Fruit fly (Drosophila melanogaster) whole organism, embryonic: ENCODE results near the gene faf.

Experiments
- Bgb ChIP-seq: fragments of 200-800 bp; sonication (Bioruptor generic); IDR thresholded peaks from 2 replicates; pipeline ENCODE4 v1.3.6; 2022; ENCODE audit warnings: missing biosample characterization, missing genetic modification characterization; ENCODE audit not compliant: partially characterized antibody
- Blimp-1 ChIP-seq: fragments of 200-800 bp; sonication (Bioruptor generic); optimal IDR thresholded peaks from 3 replicates; lab custom pipeline; 2018; ENCODE audit warnings: missing biosample characterization, missing genetic modification characterization, mild to moderate bottlenecking, moderate library complexity, missing genetic modification reagents
- CG10979 ChIP-seq: fragments of 200-800 bp; sonication (Bioruptor generic); optimal IDR thresholded peaks from 2 replicates; lab custom pipeline; 2018; ENCODE audit warnings: missing biosample characterization, mild to moderate bottlenecking, missing genetic modification characterization, moderate library complexity
- CG11504 ChIP-seq: fragments of 200-800 bp; sonication (Bioruptor generic); optimal IDR thresholded peaks from 3 replicates; lab custom pipeline; 2019; ENCODE audit warnings: missing biosample characterization, mild to moderate bottlenecking, missing genetic modification characterization, moderate library complexity
- CG11695 ChIP-seq: fragments of 200-800 bp; sonication (Bioruptor generic); IDR thresholded peaks from 3 replicates; pipeline ENCODE4 v1.3.6; 2022; ENCODE audit warnings: missing biosample characterization, missing genetic modification characterization
- CG12071 ChIP-seq: fragments of 200-800 bp; sonication (Bioruptor generic); optimal IDR thresholded peaks from 3 replicates; lab custom pipeline; 2018; ENCODE audit warnings: missing biosample characterization, mild to moderate bottlenecking, missing genetic modification characterization
- CG13296 ChIP-seq: fragments of 200-800 bp; sonication (Bioruptor generic); optimal IDR thresholded peaks from 3 replicates; lab custom pipeline; 2018; ENCODE audit warnings: missing biosample characterization, mild to moderate bottlenecking, missing genetic modification characterization
- CG14710 ChIP-seq: fragments of 200-800 bp; sonication (Bioruptor generic); optimal IDR thresholded peaks from 3 replicates; lab custom pipeline; 2019; ENCODE audit warnings: missing biosample characterization, mild to moderate bottlenecking, missing genetic modification characterization, moderate library complexity
- CG15479 ChIP-seq: fragments of 200-800 bp; sonication (Bioruptor generic); optimal IDR thresholded peaks from 3 replicates; lab custom pipeline; 2019; ENCODE audit warnings: missing biosample characterization, mild to moderate bottlenecking, missing genetic modification characterization, moderate library complexity
- CG1603 ChIP-seq: fragments of 200-800 bp; sonication (Bioruptor generic); optimal IDR thresholded peaks from 2 replicates; lab custom pipeline; 2019; ENCODE audit warnings: missing biosample characterization, mild to moderate bottlenecking, missing genetic modification characterization, moderate library complexity
- CG17359 ChIP-seq: fragments of 200-800 bp; sonication (Bioruptor generic); optimal IDR thresholded peaks from 3 replicates; lab custom pipeline; 2018; ENCODE audit warnings: missing biosample characterization, mild to moderate bottlenecking, missing genetic modification characterization, moderate library complexity
- CG1832 ChIP-seq: fragments of 200-800 bp; sonication (Bioruptor generic); optimal IDR thresholded peaks from 2 replicates; lab custom pipeline; 2017; ENCODE audit warnings: missing biosample characterization, mild to moderate bottlenecking, missing genetic modification characterization, inconsistent platforms
- CG30403 ChIP-seq: fragments of 200-800 bp; sonication (Bioruptor generic); optimal IDR thresholded peaks from 3 replicates; lab custom pipeline; 2016; ENCODE audit warnings: missing biosample characterization, missing genetic modification characterization
- CG3407 ChIP-seq: fragments of 200-800 bp; sonication (Bioruptor generic); optimal IDR thresholded peaks from 2 replicates; lab custom pipeline; 2018; ENCODE audit warnings: missing biosample characterization, mild to moderate bottlenecking, missing genetic modification characterization
- CG4282 ChIP-seq: fragments of 200-800 bp; sonication (Bioruptor generic); optimal IDR thresholded peaks from 2 replicates; lab custom pipeline; 2016; ENCODE audit warnings: missing biosample characterization, missing genetic modification characterization
- CG4707 ChIP-seq: fragments of 200-800 bp; sonication (Bioruptor generic); optimal IDR thresholded peaks from 2 replicates; lab custom pipeline; 2018; ENCODE audit warnings: missing biosample characterization, mild to moderate bottlenecking, missing genetic modification characterization, moderate library complexity
- CG7271 ChIP-seq: fragments of 200-800 bp; sonication (Bioruptor generic); optimal IDR thresholded peaks from 2 replicates; lab custom pipeline; 2018; ENCODE audit warnings: missing biosample characterization, mild to moderate bottlenecking, missing genetic modification characterization, moderate library complexity
- CG7963 ChIP-seq: fragments of 200-800 bp; sonication (Bioruptor generic); IDR thresholded peaks from 3 replicates; pipeline ENCODE4 v1.3.6; 2022; ENCODE audit warnings: missing biosample characterization, missing genetic modification characterization; ENCODE audit not compliant: partially characterized antibody
- CG8924 ChIP-seq: fragments of 200-800 bp; optimal IDR thresholded peaks from 3 replicates; lab custom pipeline; 2019; ENCODE audit warnings: missing biosample characterization, mild to moderate bottlenecking, missing genetic modification characterization, moderate library complexity
- CG9817 ChIP-seq: fragments of 200-800 bp; sonication (Bioruptor generic); optimal IDR thresholded peaks from 2 replicates; lab custom pipeline; 2018; ENCODE audit warnings: missing biosample characterization, mild to moderate bottlenecking, missing genetic modification characterization, moderate library complexity
- CHES-1-like ChIP-seq: fragments of 200-800 bp; sonication (Bioruptor generic); optimal IDR thresholded peaks from 2 replicates; lab custom pipeline; 2016; ENCODE audit warnings: missing biosample characterization, missing genetic modification characterization
- Drgx ChIP-seq: fragments of 200-800 bp; sonication (Bioruptor generic); IDR thresholded peaks from 2 replicates; pipeline ENCODE4 v1.3.6; 2022; ENCODE audit warnings: missing biosample characterization, missing genetic modification characterization
- Ets65A ChIP-seq: fragments of 200-800 bp; sonication (Bioruptor generic); peaks from one replicate; lab custom pipeline; 2016; ENCODE audit warnings: missing biosample characterization, missing genetic modification characterization
- Fer3 ChIP-seq: fragments of 200-800 bp; sonication (Bioruptor generic); optimal IDR thresholded peaks from 2 replicates; lab custom pipeline; 2018; ENCODE audit warnings: missing biosample characterization, mild to moderate bottlenecking, missing genetic modification characterization, moderate library complexity
- MBD-R2 ChIP-seq: fragments of 200-800 bp; sonication (Bioruptor generic); IDR thresholded peaks from 2 replicates; pipeline ENCODE4 v1.3.6; 2022; ENCODE audit warnings: missing biosample characterization, missing genetic modification characterization
- Mes4 ChIP-seq: fragments of 200-800 bp; sonication (Bioruptor generic); optimal IDR thresholded peaks from 2 replicates; lab custom pipeline; 2016; ENCODE audit warnings: missing biosample characterization, missing genetic modification characterization
- Optix ChIP-seq: fragments of 200-800 bp; sonication (Bioruptor generic); IDR thresholded peaks from 3 replicates; pipeline ENCODE4 v1.3.6; 2022; ENCODE audit warnings: missing biosample characterization, missing genetic modification characterization
- Pdp1 ChIP-seq, 2 experiments: fragments of 200-800 bp; sonication (Bioruptor generic); optimal IDR thresholded peaks; 3 replicates each; lab custom pipeline; 2016; ENCODE audit warnings: missing biosample characterization in 2 of 2, missing genetic modification characterization in 2 of 2, mild to moderate bottlenecking in 1 of 2, moderate library complexity in 1 of 2
- Sox102F ChIP-seq: fragments of 200-800 bp; sonication (Bioruptor generic); optimal IDR thresholded peaks from 2 replicates; lab custom pipeline; 2018; ENCODE audit warnings: missing biosample characterization, mild to moderate bottlenecking, missing genetic modification characterization, moderate library complexity
- Spps ChIP-seq: fragments of 200-800 bp; sonication (Bioruptor generic); optimal IDR thresholded peaks from 2 replicates; lab custom pipeline; 2018; ENCODE audit warnings: missing biosample characterization, mild to moderate bottlenecking, missing genetic modification characterization
- dmrt99B ChIP-seq: fragments of 200-800 bp; sonication (Bioruptor generic); optimal IDR thresholded peaks from 2 replicates; lab custom pipeline; 2018; ENCODE audit warnings: missing biosample characterization, mild to moderate bottlenecking, missing genetic modification characterization, moderate library complexity
- dpn ChIP-seq, 2 experiments: fragments of 200-800 bp; sonication (Bioruptor generic); optimal IDR thresholded peaks; 3 replicates each; lab custom pipeline; 2016; ENCODE audit warnings: missing biosample characterization in 2 of 2, missing genetic modification characterization in 2 of 2
- dysf ChIP-seq: fragments of 200-800 bp; sonication (Bioruptor generic); IDR thresholded peaks from 3 replicates; pipeline ENCODE4 v1.3.6; 2022; ENCODE audit warnings: missing biosample characterization, missing genetic modification characterization
- esg ChIP-seq: fragments of 200-800 bp; sonication (Bioruptor generic); conservative IDR thresholded peaks from 2 replicates; pipeline ENCODE4 v1.3.6; 2022; ENCODE audit warnings: missing biosample characterization, missing genetic modification characterization
- gfzf ChIP-seq: fragments of 200-800 bp; sonication (Bioruptor generic); optimal IDR thresholded peaks from 2 replicates; lab custom pipeline; 2016; ENCODE audit warnings: missing biosample characterization, mild to moderate bottlenecking, missing genetic modification characterization, moderate library complexity
- grau ChIP-seq: fragments of 200-800 bp; optimal IDR thresholded peaks from 3 replicates; lab custom pipeline; 2019; ENCODE audit warnings: missing biosample characterization, mild to moderate bottlenecking, missing genetic modification characterization, moderate library complexity
- hkb ChIP-seq, 2 experiments: fragments of 200-800 bp in 1 of 2; fragments of >200 bp in 1 of 2; sonication (Bioruptor generic) in 1 of 2; IDR thresholded peaks in 1 of 2; optimal IDR thresholded peaks in 1 of 2; 2 replicates each; pipeline versions ENCODE4 v1.3.6 to Lab custom; 2017 to 2022; ENCODE audit warnings: missing biosample characterization in 1 of 2, missing genetic modification characterization in 1 of 2
- nom ChIP-seq: fragments of 200-800 bp; sonication (Bioruptor generic); optimal IDR thresholded peaks from 2 replicates; lab custom pipeline; 2017; ENCODE audit warnings: missing biosample characterization, missing genetic modification characterization, mild to moderate bottlenecking, moderate library complexity, missing genetic modification reagents
- odd ChIP-seq: fragments of 200-800 bp; sonication (Bioruptor generic); optimal IDR thresholded peaks from 2 replicates; lab custom pipeline; 2017; ENCODE audit warnings: missing biosample characterization, mild to moderate bottlenecking, missing genetic modification characterization
- pb ChIP-seq: fragments of 200-800 bp; sonication (Bioruptor generic); optimal IDR thresholded peaks from 3 replicates; lab custom pipeline; 2016; ENCODE audit warnings: missing biosample characterization, missing genetic modification characterization
- ro ChIP-seq: fragments of 200-800 bp; sonication (Bioruptor generic); IDR thresholded peaks from 2 replicates; pipeline ENCODE4 v1.3.6; 2022; ENCODE audit warnings: missing biosample characterization, missing genetic modification characterization
- unpg ChIP-seq: fragments of 200-800 bp; sonication (Bioruptor generic); optimal IDR thresholded peaks from 3 replicates; lab custom pipeline; 2018; ENCODE audit warnings: missing biosample characterization, mild to moderate bottlenecking, missing genetic modification characterization, moderate library complexity
- vnd ChIP-seq: fragments of 200-800 bp; sonication (Bioruptor generic); IDR thresholded peaks from 3 replicates; pipeline ENCODE4 v1.3.6; 2022; ENCODE audit warnings: missing biosample characterization, missing genetic modification characterization; ENCODE audit not compliant: partially characterized antibody
- wdn ChIP-seq: fragments of 200-800 bp; sonication (Bioruptor generic); IDR thresholded peaks from 2 replicates; pipeline ENCODE4 v1.3.6; 2022; ENCODE audit warnings: missing biosample characterization, missing genetic modification characterization
- zen ChIP-seq: fragments of 200-800 bp; sonication (Bioruptor generic); optimal IDR thresholded peaks from 3 replicates; lab custom pipeline; 2018; ENCODE audit warnings: missing biosample characterization, mild to moderate bottlenecking, missing genetic modification characterization, moderate library complexity

faf gene

DNA sequence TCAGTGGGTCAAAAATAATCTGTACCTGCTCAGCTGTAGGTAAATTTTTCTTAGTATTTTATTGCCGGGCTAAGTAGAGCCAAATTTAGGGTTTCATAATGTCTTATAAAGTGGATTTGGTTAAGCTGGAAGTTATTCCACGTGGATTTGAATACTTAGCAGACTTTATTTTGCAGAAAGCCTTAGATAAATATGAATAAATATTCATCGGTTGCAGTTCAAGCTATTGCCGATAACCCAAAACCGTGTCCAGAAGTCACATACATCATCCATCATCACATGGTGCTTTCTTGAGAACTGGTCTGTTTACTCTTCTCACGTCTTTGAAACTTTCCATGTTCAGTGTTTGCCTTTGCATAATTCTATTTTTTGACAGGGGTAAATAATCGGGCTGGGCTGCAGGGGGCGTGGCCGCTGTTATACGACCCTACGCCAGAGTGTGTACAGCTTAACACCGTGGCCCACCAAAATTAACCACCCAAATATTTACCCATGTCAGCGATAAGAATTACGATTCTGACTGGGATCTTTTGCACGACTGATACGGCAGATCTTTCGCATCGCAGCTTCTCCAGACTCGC, 18.1 kb upstream of the faf start, which contains the start of gene CG2187 (continued):
- TF ChIP-seq Fer3 (tag; lab: Kevin White, UChicago): peak; percentile 17
- no peak for TF ChIP-seq CG4282 (GFP tag; lab: Kevin White, UChicago)
- peak; percentile 5 for TF ChIP-seq CG13296 (GFP tag; lab: Kevin White, UChicago)
- no peak for TF ChIP-seq CG30403 (GFP tag; lab: Kevin White, UChicago)
- no peak for TF ChIP-seq ro (GFP tag; lab: Robert Waterston, UW)
- TF ChIP-seq CG7963 (GFP tag; lab: Robert Waterston, UW): no peak
- TF ChIP-seq esg: no peak
- TF ChIP-seq CG8924: peak; percentile 6
- TF ChIP-seq CG3407 (GFP tag; lab: Kevin White, UChicago): peak; percentile 0
- no peak for TF ChIP-seq Mes4 (GFP tag; lab: Kevin White, UChicago)
- no peak for TF ChIP-seq zen (tag; lab: Kevin White, UChicago)
- no peak for TF ChIP-seq CG11695 (GFP tag; lab: Robert Waterston, UW)
- TF ChIP-seq hkb (optimal IDR thresholded peaks at IDR 0.05; lab: Kevin White, UChicago): no peak
- peak; percentile 13; the same call in 1 of the 2 replicates for TF ChIP-seq hkb (GFP tag; IDR thresholded peaks at IDR 0.05; lab: Robert Waterston, UW)
- peak; percentile 14 for TF ChIP-seq odd
- TF ChIP-seq CG14710 (tag; lab: Kevin White, UChicago): peak; percentile 0
- TF ChIP-seq CG1603 (tag; lab: Kevin White, UChicago): peak; percentile 18
- TF ChIP-seq CG7271 (tag; lab: Kevin White, UChicago): no peak
- no peak for TF ChIP-seq dpn (GFP tag; optimal IDR thresholded peaks at IDR 0.05; lab: Kevin White, UChicago)
- no peak for TF ChIP-seq Spps (tag; lab: Kevin White, UChicago)
- peak; percentile 3 for TF ChIP-seq CG4707 (GFP tag; lab: Kevin White, UChicago)
- TF ChIP-seq gfzf (GFP tag; lab: Kevin White, UChicago): no peak
- TF ChIP-seq MBD-R2 (GFP tag; lab: Robert Waterston, UW): no peak
- peak; percentile 16 for TF ChIP-seq unpg (GFP tag; lab: Kevin White, UChicago)
- peak; percentile 27 for TF ChIP-seq CG15479 (GFP tag; lab: Kevin White, UChicago)
- peak; percentile 42 for TF ChIP-seq CG12071 (GFP tag; lab: Kevin White, UChicago)
- no peak for TF ChIP-seq wdn (GFP tag; lab: Robert Waterston, UW)
- TF ChIP-seq pb: no peak
- no peak for TF ChIP-seq CG9817
- TF ChIP-seq dmrt99B (tag; lab: Kevin White, UChicago): no peak
- no peak for TF ChIP-seq Optix

- TF ChIP-seq Pdp1 (GFP tag; optimal IDR thresholded peaks at IDR 0.05; lab: Kevin White, UChicago) (peak in 1 of 2 experiments; percentile 80), Bgb (GFP tag; lab: Robert Waterston, UW) (no peak), CG15479 (GFP tag; lab: Kevin White, UChicago) (peak; percentile 10), vnd (GFP tag; lab: Robert Waterston, UW) (0 out of 3 replicates have a peak, but pooled peaks have one; percentile 16)
- TF ChIP-seq, all 482 proteins: peak for 3
These were observed 15.3 kb upstream of the faf start, which contains the start of gene Smvt for dm6 chr3R:31761529-31762009. Smvt (minus strand) TSS chr3R:31761579.

- TF ChIP-seq Blimp-1 (peak; percentile 45), CG1832 (no peak), Sox102F (peak; percentile 7), Ets65A (GFP tag; lab: Kevin White, UChicago) (peak; percentile 38), CG10979 (tag; lab: Kevin White, UChicago) (peak; percentile 12), CHES-1-like (GFP tag; lab: Kevin White, UChicago) (no peak), dmrt99B (tag; lab: Kevin White, UChicago) (peak; percentile 29), CG11504 (tag; lab: Kevin White, UChicago) (peak; percentile 25), grau (no peak), CG17359 (tag; lab: Kevin White, UChicago) (peak; percentile 3), dysf (GFP tag; lab: Robert Waterston, UW) (0 out of 3 replicates have a peak, but pooled peaks have one; percentile 30), Drgx (GFP tag; lab: Robert Waterston, UW) (peak; percentile 73), nom (peak; percentile 40), CG1603 (tag; lab: Kevin White, UChicago) (peak; percentile 30)
These were observed 14.1 kb upstream of the faf start for dm6 chr3R:31762672-31763071.
